Fruit fly (Drosophila melanogaster): ENCODE results near the gene Mnat9.
A peak's percentile ranks its signal among the peaks of the same experiment; 100 is the strongest.

Gene Mnat9

DNA sequence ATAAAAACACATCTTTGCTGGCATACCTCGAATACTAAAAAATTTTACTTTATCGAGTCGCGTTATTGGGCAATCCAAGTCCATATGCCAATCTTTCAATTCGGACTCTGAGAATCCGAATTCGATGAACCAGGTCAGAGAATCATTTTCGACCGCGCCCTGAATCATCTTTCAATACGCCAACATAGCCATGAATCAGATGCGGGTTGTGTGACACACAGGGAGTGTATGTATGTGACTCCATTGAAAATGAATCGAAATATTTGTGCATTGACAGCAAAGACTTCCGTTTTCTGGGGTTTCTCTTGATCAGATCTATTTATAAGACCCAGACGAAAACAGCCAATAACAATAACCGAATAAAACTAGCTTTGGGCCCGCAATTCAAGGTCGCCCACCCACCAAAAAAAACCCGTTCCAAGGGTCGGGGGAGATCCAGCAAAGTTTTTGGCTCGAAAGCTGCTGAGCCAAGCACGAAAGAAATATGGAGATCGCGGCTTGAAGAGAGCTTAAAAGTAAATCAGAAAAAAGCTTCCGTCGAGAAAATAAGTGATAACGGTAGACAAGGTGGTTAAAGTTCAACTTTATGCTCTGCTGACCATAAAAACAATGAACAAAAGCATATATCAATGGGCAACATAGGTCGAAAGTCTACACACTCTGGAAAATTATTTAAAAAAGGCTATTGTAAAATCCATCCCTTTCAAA is 11.4 kb downstream of the Mnat9 start:
- TF ChIP-seq Vsx2 (GFP tag; optimal IDR thresholded peaks at IDR 0.05; ENCODE audit: partially characterized antibody) (no peak), h (GFP tag; optimal IDR thresholded peaks at IDR 0.05) (no peak), Hnf4 (GFP tag; optimal IDR thresholded peaks at IDR 0.05) (peak; percentile 2), Hr78 (GFP tag; optimal IDR thresholded peaks at IDR 0.05) (no peak)

DNA sequence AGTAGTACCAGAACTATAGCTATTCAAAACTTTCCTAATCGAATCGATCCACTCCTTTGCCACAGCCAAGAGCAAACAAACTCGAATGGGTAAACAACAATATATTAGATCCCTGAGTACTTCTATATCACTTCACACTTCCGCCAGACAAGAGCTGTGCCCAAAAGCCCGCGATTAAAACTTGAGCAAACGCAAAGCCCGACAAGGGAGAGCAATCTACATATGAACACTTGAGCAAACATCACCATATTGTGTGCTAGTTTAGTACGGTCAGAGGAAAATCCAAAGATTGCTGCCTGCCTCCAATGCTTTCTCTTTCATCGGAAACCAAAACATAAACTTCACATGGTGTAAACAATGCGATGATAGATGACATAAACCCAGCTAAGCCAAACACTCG is 12.3 kb downstream of the Mnat9 start:
- TF ChIP-seq dmrt93B (GFP tag; optimal IDR thresholded peaks at IDR 0.05), result no peak
- TF ChIP-seq Vsx2 (GFP tag; optimal IDR thresholded peaks at IDR 0.05; ENCODE audit: partially characterized antibody), result no peak
- no peak for TF ChIP-seq Mio (GFP tag; optimal IDR thresholded peaks at IDR 0.05)
- no peak for TF ChIP-seq Sp1 (GFP tag; optimal IDR thresholded peaks at IDR 0.05)
- TF ChIP-seq GATAd (GFP tag; optimal IDR thresholded peaks at IDR 0.05), result no peak
- TF ChIP-seq Hr78 (GFP tag; optimal IDR thresholded peaks at IDR 0.05), result no peak
- TF ChIP-seq Hr83 (GFP tag; optimal IDR thresholded peaks at IDR 0.05; ENCODE audit: poor library complexity, severe bottlenecking), result no peak
- TF ChIP-seq Hnf4 (GFP tag; optimal IDR thresholded peaks at IDR 0.05), result no peak
- no peak for TF ChIP-seq CrebA (GFP tag; optimal IDR thresholded peaks at IDR 0.05; ENCODE audit: borderline replicate concordance)
- TF ChIP-seq psq (GFP tag; optimal IDR thresholded peaks at IDR 0.05), result no peak
- TF ChIP-seq Jra (GFP tag; optimal IDR thresholded peaks at IDR 0.05), result no peak
- no peak for TF ChIP-seq OdsH (GFP tag; optimal IDR thresholded peaks at IDR 0.05)
- no peak for TF ChIP-seq jim (GFP tag; optimal IDR thresholded peaks at IDR 0.05)
- no peak for TF ChIP-seq h (GFP tag; optimal IDR thresholded peaks at IDR 0.05)
- no peak for TF ChIP-seq brk (GFP tag; optimal IDR thresholded peaks at IDR 0.05)
- no peak for TF ChIP-seq ey (GFP tag; optimal IDR thresholded peaks at IDR 0.05)
- no peak for TF ChIP-seq N (GFP tag; optimal IDR thresholded peaks at IDR 0.05)
- no peak for TF ChIP-seq Dif (GFP tag; optimal IDR thresholded peaks at IDR 0.05; ENCODE audit: partially characterized antibody)
- no peak for TF ChIP-seq tai (GFP tag; optimal IDR thresholded peaks at IDR 0.05)
- no peak for TF ChIP-seq fru (GFP tag; optimal IDR thresholded peaks at IDR 0.05)

DNA sequence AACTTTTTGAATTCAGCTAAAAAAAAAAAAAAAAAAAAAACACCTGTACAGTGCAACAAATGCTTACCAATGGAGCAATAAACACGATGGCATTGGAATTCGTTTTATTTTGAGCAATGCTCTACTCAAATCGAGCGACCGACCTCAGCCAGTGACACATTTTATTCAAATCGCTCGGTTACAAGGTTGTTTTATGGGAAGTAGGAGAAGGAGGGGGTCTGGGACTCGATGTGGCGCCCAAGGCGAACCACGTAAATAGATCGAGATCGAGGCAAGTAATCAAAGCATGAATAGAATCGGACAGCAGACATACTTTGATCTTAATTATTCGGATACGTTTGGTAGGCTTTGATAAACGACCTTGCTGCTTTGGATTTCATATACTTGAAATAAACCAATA is 12.7 kb downstream of the Mnat9 start:
- no peak for TF ChIP-seq CG32264 (GFP tag; optimal IDR thresholded peaks at IDR 0.05)
- no peak for TF ChIP-seq dsf (GFP tag; optimal IDR thresholded peaks at IDR 0.05; ENCODE audit: borderline replicate concordance)
- TF ChIP-seq Jra (GFP tag; optimal IDR thresholded peaks at IDR 0.05), result no peak
- TF ChIP-seq usp (GFP tag; optimal IDR thresholded peaks at IDR 0.05), result no peak
- no peak for TF ChIP-seq HLH106 (tag; optimal IDR thresholded peaks at IDR 0.05)
- TF ChIP-seq woc (GFP tag; optimal IDR thresholded peaks at IDR 0.05), result no peak
- TF ChIP-seq brk (GFP tag; optimal IDR thresholded peaks at IDR 0.05), result no peak
- no peak for TF ChIP-seq GATAd (GFP tag; optimal IDR thresholded peaks at IDR 0.05)
- TF ChIP-seq Mio (GFP tag; optimal IDR thresholded peaks at IDR 0.05), result no peak

DNA sequence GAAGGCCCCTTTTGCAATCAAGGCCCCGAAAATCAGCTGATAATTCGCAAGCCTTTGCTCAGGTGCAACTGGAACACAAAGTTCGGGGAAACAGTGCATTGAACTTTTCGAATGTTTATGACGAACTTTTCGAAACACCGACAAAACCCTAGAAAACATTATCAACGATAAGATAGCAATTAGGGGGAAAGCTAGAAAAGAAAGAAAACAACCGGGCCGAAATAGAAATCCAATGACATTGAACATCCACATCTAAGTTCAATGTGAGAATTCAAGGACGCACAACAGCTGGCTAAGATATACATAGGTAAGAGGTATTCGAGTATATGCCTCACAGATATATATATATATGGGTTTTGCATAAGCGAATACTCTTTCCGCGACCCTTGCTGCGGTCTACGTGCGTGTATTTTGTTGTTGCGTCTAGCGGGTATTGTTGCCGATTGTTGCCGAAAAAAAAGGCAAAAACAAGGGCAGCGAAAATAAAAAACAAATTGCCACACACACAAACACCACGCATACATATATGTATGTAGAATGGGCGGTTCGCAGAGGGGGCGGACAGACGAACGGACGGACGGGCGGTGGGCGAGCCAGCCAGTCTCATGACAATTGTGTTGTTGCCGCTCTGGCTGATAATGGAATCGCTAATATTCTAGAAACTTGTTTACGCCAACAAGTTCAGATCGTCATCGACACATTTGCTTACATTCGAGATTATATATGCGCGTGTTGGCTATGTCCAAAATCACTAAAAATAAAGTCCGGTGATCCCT is 16.2 kb downstream of the Mnat9 start:
- no peak for TF ChIP-seq dmrt93B (GFP tag; optimal IDR thresholded peaks at IDR 0.05)
- TF ChIP-seq Hr83 (GFP tag; optimal IDR thresholded peaks at IDR 0.05; ENCODE audit: poor library complexity, severe bottlenecking), result peak; percentile 23
- no peak for TF ChIP-seq brk (GFP tag; optimal IDR thresholded peaks at IDR 0.05)
- TF ChIP-seq br (GFP tag; optimal IDR thresholded peaks at IDR 0.05), result peak; percentile 69
- TF ChIP-seq Rel (GFP tag; optimal IDR thresholded peaks at IDR 0.05), result peak; percentile 30
- TF ChIP-seq Rel (tag; optimal IDR thresholded peaks at IDR 0.05), result no peak
- peak; percentile 35 for TF ChIP-seq h (GFP tag; optimal IDR thresholded peaks at IDR 0.05)
- TF ChIP-seq sage (GFP tag; optimal IDR thresholded peaks at IDR 0.05), result peak; percentile 43
- TF ChIP-seq Hnf4 (GFP tag; optimal IDR thresholded peaks at IDR 0.05), result peak; percentile 44
- peak; percentile 48 for TF ChIP-seq Sp1 (GFP tag; optimal IDR thresholded peaks at IDR 0.05)
